Fruit fly (Drosophila melanogaster): ENCODE measurements around the gene Krn.

Gene Krn

DNA sequence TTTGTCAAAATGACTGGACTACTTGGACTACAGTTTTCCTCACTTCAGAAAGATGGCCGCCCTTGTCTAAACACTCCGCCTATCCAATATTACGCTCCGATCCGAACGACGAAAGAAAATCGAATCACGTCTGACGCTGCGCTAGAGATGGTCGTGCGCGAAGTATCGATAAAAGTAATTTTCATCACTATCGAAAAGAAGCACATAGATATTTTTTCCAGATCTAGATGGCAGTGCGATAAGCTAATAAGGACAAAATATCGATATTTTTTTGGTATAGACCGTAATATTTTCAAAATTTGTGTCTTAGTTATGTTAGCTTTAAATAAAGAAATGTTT lies 9.2 kb downstream of the Krn start, which contains the start of gene Pep (continued):
- TF ChIP-seq Ptx1 (GFP tag; IDR thresholded peaks at IDR 0.05) (no peak), CG2712 (tag; optimal IDR thresholded peaks at IDR 0.05) (peak; percentile 63), jing (GFP tag; optimal IDR thresholded peaks at IDR 0.05) (no peak), amos (GFP tag; IDR thresholded peaks at IDR 0.05; ENCODE audit: partially characterized antibody) (peak; percentile 99), CG7987 (GFP tag; optimal IDR thresholded peaks at IDR 0.05) (peak; percentile 39), maf-S (GFP tag; optimal IDR thresholded peaks at IDR 0.05) (peak; percentile 29), Xbp1 (GFP tag; optimal IDR thresholded peaks at IDR 0.05) (peak; percentile 40), CG3281 (GFP tag; optimal IDR thresholded peaks at IDR 0.05) (no peak), CG11723 (GFP tag; optimal IDR thresholded peaks at IDR 0.05) (no peak), Lpt (GFP tag; optimal IDR thresholded peaks at IDR 0.05) (no peak), zfh1 (GFP tag; IDR thresholded peaks at IDR 0.05) (peak; percentile 55; the same call in 2 of the 3 replicates), ro (GFP tag; IDR thresholded peaks at IDR 0.05) (no peak), CG3407 (GFP tag; optimal IDR thresholded peaks at IDR 0.05) (no peak), Sry-β (GFP tag; optimal IDR thresholded peaks at IDR 0.05) (no peak), HLH54F (GFP tag; optimal IDR thresholded peaks at IDR 0.05) (peak; percentile 27), CG12071 (GFP tag; optimal IDR thresholded peaks at IDR 0.05) (no peak), CG4820 (GFP tag; optimal IDR thresholded peaks at IDR 0.05) (no peak), tx (GFP tag; optimal IDR thresholded peaks at IDR 0.05) (no peak), so (GFP tag; IDR thresholded peaks at IDR 0.05) (no peak), sqz (GFP tag; optimal IDR thresholded peaks at IDR 0.05) (no peak), pzg (GFP tag; optimal IDR thresholded peaks at IDR 0.05) (peak; percentile 93), vvl (GFP tag; IDR thresholded peaks at IDR 0.05) (peak; percentile 72), repo (GFP tag; optimal IDR thresholded peaks at IDR 0.05) (no peak), CG32532 (GFP tag; IDR thresholded peaks at IDR 0.05) (no peak), org-1 (GFP tag; optimal IDR thresholded peaks at IDR 0.05) (no peak), tup (GFP tag; optimal IDR thresholded peaks at IDR 0.05) (no peak), sd (tag; optimal IDR thresholded peaks at IDR 0.05) (no peak), D19A (tag; optimal IDR thresholded peaks at IDR 0.05) (no peak), gce (GFP tag; IDR thresholded peaks at IDR 0.05) (no peak), CG2120 (GFP tag; optimal IDR thresholded peaks at IDR 0.05) (peak; percentile 56), disco-r (GFP tag; optimal IDR thresholded peaks at IDR 0.05) (no peak), CG15269 (tag; optimal IDR thresholded peaks at IDR 0.05) (no peak), gcm (GFP tag; optimal IDR thresholded peaks at IDR 0.05) (peak; percentile 10), crol (GFP tag; IDR thresholded peaks at IDR 0.05) (no peak), CG13775 (GFP tag; optimal IDR thresholded peaks at IDR 0.05) (no peak), MESR4 (GFP tag; optimal IDR thresholded peaks at IDR 0.05) (peak; percentile 93), Antp (GFP tag; optimal IDR thresholded peaks at IDR 0.05) (peak; percentile 34), CG9817 (tag; optimal IDR thresholded peaks at IDR 0.05) (no peak), CG16815 (GFP tag; optimal IDR thresholded peaks at IDR 0.05) (no peak), dpn (GFP tag; optimal IDR thresholded peaks at IDR 0.05) (peak; percentile 16 to 46), dimm (GFP tag; IDR thresholded peaks at IDR 0.05) (no peak), gro (GFP tag; optimal IDR thresholded peaks at IDR 0.05) (peak; percentile 81), CG14014 (GFP tag; IDR thresholded peaks at IDR 0.05) (no peak), CG14710 (tag; optimal IDR thresholded peaks at IDR 0.05) (peak; percentile 73), Dfd (GFP tag; optimal IDR thresholded peaks at IDR 0.05) (no peak), CG17361 (GFP tag; IDR thresholded peaks at IDR 0.05) (peak; percentile 53; the same call in 2 of the 3 replicates), CG1603 (tag; optimal IDR thresholded peaks at IDR 0.05) (peak; percentile 86), row (GFP tag; IDR thresholded peaks at IDR 0.05) (peak; percentile 74; the same call in 2 of the 3 replicates), hkb (optimal IDR thresholded peaks at IDR 0.05) (no peak), hkb (GFP tag; IDR thresholded peaks at IDR 0.05) (peak; percentile 46; the same call in 1 of the 2 replicates), CG30403 (GFP tag; optimal IDR thresholded peaks at IDR 0.05) (peak; percentile 57), yki (optimal IDR thresholded peaks at IDR 0.05) (no peak), psq (GFP tag; optimal IDR thresholded peaks at IDR 0.05) (no peak)

Measured in whole organism, embryonic.